Fruit fly (Drosophila melanogaster) whole organism, wandering third instar larva: ENCODE results near the gene Rhau.

ENCODE experiments used
- dsf ChIP-seq: sonication (Bioruptor generic); optimal IDR thresholded peaks from 2 replicates; lab custom pipeline; 2016; ENCODE audit warnings: missing biosample characterization, missing genetic modification characterization, borderline replicate concordance
- h ChIP-seq: fragments of 200-800 bp; sonication (Bioruptor generic); optimal IDR thresholded peaks from 3 replicates; lab custom pipeline; 2016; ENCODE audit warnings: missing biosample characterization, mild to moderate bottlenecking, missing genetic modification characterization
- usp ChIP-seq: fragments of >200 bp; optimal IDR thresholded peaks from 2 replicates; lab custom pipeline; 2017; ENCODE audit warnings: missing biosample characterization, missing genetic modification characterization

dm6 chr2L:20726451-20726850 lies 31.3 kb downstream of the Rhau start, which contains the start of gene CG9316:
- no peak for TF ChIP-seq h (GFP tag; lab: Kevin White, UChicago)
- no peak for TF ChIP-seq usp (GFP tag; lab: Kevin White, UChicago)
- no peak for TF ChIP-seq dsf (GFP tag; lab: Kevin White, UChicago)
